Worm (Caenorhabditis elegans) whole organism, L1 larva: ENCODE results near the gene Y73B6BL.27.
A peak's percentile ranks its signal among the peaks of the same experiment; 100 is the strongest.

Experiments used
- Y116A8C.19 ChIP-seq: sonication (generic microtip); optimal IDR thresholded peaks from 2 replicates; lab custom pipeline; 2016; ENCODE audit warnings: missing compliant biosample characterization, missing genetic modification characterization, borderline replicate concordance
- ceh-82 ChIP-seq, 3 experiments: fragments of 150-350 bp in 1 of 3; sonication (generic microtip) in 2 of 3; optimal IDR thresholded peaks; 2 replicates each; lab custom pipeline; 2014 to 2017; ENCODE audit warnings: missing biosample characterization in 3 of 3, missing genetic modification characterization in 3 of 3
- ceh-88 ChIP-seq: fragments of 200-800 bp; sonication (Bioruptor generic); IDR thresholded peaks from 2 replicates; pipeline ENCODE4 v1.3.6; 2022; ENCODE audit warnings: missing genetic modification characterization, missing compliant biosample characterization
- ces-1 ChIP-seq: fragments of 150-350 bp; optimal IDR thresholded peaks from 2 replicates; lab custom pipeline; 2014; ENCODE audit warnings: missing biosample characterization, missing genetic modification reagents, missing genetic modification characterization
- efl-1 ChIP-seq, 4 experiments: fragments of 150-350 bp; optimal IDR thresholded peaks in 3 of 4; peaks in 1 of 4; 1 replicate in 1 of 4; 2 replicates in 3 of 4; lab custom pipeline; 2014; ENCODE audit warnings: missing biosample characterization in 2 of 4, missing genetic modification characterization in 2 of 4, missing genetic modification reagents in 2 of 4
- elt-2 ChIP-seq: sonication (generic microtip); optimal IDR thresholded peaks from 2 replicates; lab custom pipeline; 2016; ENCODE audit warnings: missing genetic modification characterization, mild to moderate bottlenecking, inconsistent platforms, missing compliant biosample characterization, missing genetic modification reagents
- elt-3 ChIP-seq, 6 experiments: fragments of 150-350 bp in 1 of 6; sonication (generic microtip); optimal IDR thresholded peaks; 2 replicates each; lab custom pipeline; 2017 to 2018; ENCODE audit warnings: missing biosample characterization in 6 of 6, missing genetic modification characterization in 6 of 6, inconsistent platforms in 1 of 6
- fkh-10 ChIP-seq: sonication (generic microtip); optimal IDR thresholded peaks from 2 replicates; lab custom pipeline; 2017; ENCODE audit warnings: missing biosample characterization, missing genetic modification reagents, missing genetic modification characterization
- fkh-4 ChIP-seq: sonication (generic microtip); optimal IDR thresholded peaks from 2 replicates; lab custom pipeline; 2016; ENCODE audit warnings: missing compliant biosample characterization, missing genetic modification characterization, borderline replicate concordance
- grh-1 ChIP-seq: fragments of 200-800 bp; sonication (Bioruptor generic); IDR thresholded peaks from 2 replicates; pipeline ENCODE4 v1.3.6; 2022; ENCODE audit warnings: missing genetic modification reagents, missing genetic modification characterization, missing compliant biosample characterization
- hlh-4 ChIP-seq: sonication (generic microtip); optimal IDR thresholded peaks from 2 replicates; lab custom pipeline; 2016; ENCODE audit warnings: mild to moderate bottlenecking, missing genetic modification characterization, missing compliant biosample characterization
- hpl-2 ChIP-seq: fragments of 150-350 bp; optimal IDR thresholded peaks from 2 replicates; lab custom pipeline; 2014; ENCODE audit warnings: missing biosample characterization, missing genetic modification reagents, missing genetic modification characterization
- irx-1 ChIP-seq: sonication (generic microtip); optimal IDR thresholded peaks from 2 replicates; lab custom pipeline; 2016; ENCODE audit warnings: missing genetic modification characterization, missing compliant biosample characterization
- lin-14 ChIP-seq: fragments of 200-800 bp; sonication (Bioruptor generic); optimal IDR thresholded peaks from 2 replicates; lab custom pipeline; 2018; ENCODE audit warnings: mild to moderate bottlenecking, missing genetic modification characterization, moderate library complexity, missing compliant biosample characterization
- lin-35 ChIP-seq, 2 experiments: fragments of 150-350 bp; optimal IDR thresholded peaks; 2 replicates each; lab custom pipeline; 2014; ENCODE audit warnings: missing biosample characterization in 2 of 2, missing genetic modification characterization in 2 of 2, missing genetic modification reagents in 2 of 2
- lin-39 ChIP-seq: fragments of 150-350 bp; optimal IDR thresholded peaks from 2 replicates; lab custom pipeline; 2014; ENCODE audit warnings: missing biosample characterization, missing genetic modification reagents, missing genetic modification characterization
- mef-2 ChIP-seq: fragments of 150-350 bp; optimal IDR thresholded peaks from 2 replicates; lab custom pipeline; 2014; ENCODE audit warnings: missing biosample characterization, missing genetic modification characterization
- mep-1 ChIP-seq: fragments of 150-350 bp; optimal IDR thresholded peaks from 2 replicates; lab custom pipeline; 2014; ENCODE audit warnings: missing biosample characterization, missing genetic modification characterization
- nhr-12 ChIP-seq: sonication (generic microtip); optimal IDR thresholded peaks from 2 replicates; lab custom pipeline; 2017; ENCODE audit warnings: missing biosample characterization, missing genetic modification characterization
- nhr-19 ChIP-seq: fragments of 200-800 bp; sonication (Bioruptor generic); conservative IDR thresholded peaks from 2 replicates; pipeline ENCODE4 v1.3.6; 2022; ENCODE audit warnings: missing genetic modification characterization, missing compliant biosample characterization
- nhr-20 ChIP-seq: sonication (generic microtip); optimal IDR thresholded peaks from 2 replicates; lab custom pipeline; 2016; ENCODE audit warnings: mild to moderate bottlenecking, missing genetic modification characterization, missing compliant biosample characterization
- nhr-237 ChIP-seq: fragments of 150-350 bp; optimal IDR thresholded peaks from 2 replicates; lab custom pipeline; 2014; ENCODE audit warnings: missing biosample characterization, missing genetic modification characterization
- nhr-71 ChIP-seq: sonication (generic microtip); optimal IDR thresholded peaks from 2 replicates; lab custom pipeline; 2016; ENCODE audit warnings: mild to moderate bottlenecking, missing genetic modification characterization, moderate library complexity, missing compliant biosample characterization
- nhr-76 ChIP-seq: sonication (generic microtip); optimal IDR thresholded peaks from 2 replicates; lab custom pipeline; 2017; ENCODE audit warnings: missing biosample characterization, missing genetic modification characterization
- nhr-90 ChIP-seq: sonication (generic microtip); optimal IDR thresholded peaks from 2 replicates; lab custom pipeline; 2016; ENCODE audit warnings: mild to moderate bottlenecking, missing genetic modification characterization, missing compliant biosample characterization; ENCODE audit not compliant: poor library complexity
- pax-3 ChIP-seq: fragments of 200-800 bp; sonication (Bioruptor generic); optimal IDR thresholded peaks from 2 replicates; lab custom pipeline; 2018; ENCODE audit warnings: mild to moderate bottlenecking, missing genetic modification characterization, moderate library complexity, missing compliant biosample characterization
- skn-1 ChIP-seq: fragments of 150-350 bp; optimal IDR thresholded peaks from 2 replicates; lab custom pipeline; 2014; ENCODE audit warnings: missing biosample characterization, missing genetic modification characterization
- snu-23 ChIP-seq: sonication (generic microtip); optimal IDR thresholded peaks from 2 replicates; lab custom pipeline; 2016; ENCODE audit warnings: missing genetic modification characterization, missing compliant biosample characterization
- tbx-2 ChIP-seq: sonication (generic microtip); optimal IDR thresholded peaks from 2 replicates; lab custom pipeline; 2016; ENCODE audit warnings: missing genetic modification characterization, missing compliant biosample characterization
- tlp-1 ChIP-seq: fragments of 150-350 bp; optimal IDR thresholded peaks from 2 replicates; lab custom pipeline; 2014; ENCODE audit warnings: missing biosample characterization, missing genetic modification characterization
- unc-130 ChIP-seq: fragments of 150-350 bp; optimal IDR thresholded peaks from 2 replicates; lab custom pipeline; 2017; ENCODE audit warnings: missing biosample characterization, missing genetic modification characterization, inconsistent platforms
- unc-62 ChIP-seq: fragments of 150-350 bp; optimal IDR thresholded peaks from 2 replicates; lab custom pipeline; 2014; ENCODE audit warnings: missing biosample characterization, missing genetic modification reagents, missing genetic modification characterization
- unc-98 ChIP-seq: fragments of 200-800 bp; sonication (Bioruptor generic); IDR thresholded peaks from 2 replicates; pipeline ENCODE4 v1.3.6; 2022; ENCODE audit warnings: missing genetic modification characterization, missing compliant biosample characterization
- vab-15 ChIP-seq: sonication (generic microtip); optimal IDR thresholded peaks from 2 replicates; lab custom pipeline; 2017; ENCODE audit warnings: missing genotype, mild to moderate bottlenecking, missing genetic modification characterization, missing compliant biosample characterization
- xbp-1 ChIP-seq: sonication (generic microtip); optimal IDR thresholded peaks from 2 replicates; lab custom pipeline; 2016; ENCODE audit warnings: missing genetic modification characterization, missing compliant biosample characterization
- zip-4 ChIP-seq: fragments of 200-800 bp; sonication (Bioruptor generic); optimal IDR thresholded peaks from 2 replicates; lab custom pipeline; 2018; ENCODE audit warnings: mild to moderate bottlenecking, missing genetic modification characterization, moderate library complexity, missing compliant biosample characterization
- ztf-11 ChIP-seq, 2 experiments: sonication (generic microtip); optimal IDR thresholded peaks; 2 replicates each; lab custom pipeline; 2016 to 2017; ENCODE audit warnings: missing genetic modification characterization in 2 of 2, missing biosample characterization in 1 of 2, missing compliant biosample characterization in 1 of 2

The Y73B6BL.27 gene

ce11 chrIV:6442016-6442618 lies 30.9 kb downstream of the Y73B6BL.27 start (continued):
- TF ChIP-seq nhr-90, result no peak
- TF ChIP-seq nhr-20, result peak; percentile 63
- TF ChIP-seq pax-3 (tag; lab: Kevin White, UChicago), result no peak
- TF ChIP-seq nhr-76 (tag; lab: Kevin White, UChicago), result no peak
- TF ChIP-seq irx-1, result peak; percentile 7
- peak; percentile 53 for TF ChIP-seq lin-14 (GFP tag; lab: Kevin White, UChicago)
- TF ChIP-seq mep-1 (tag; lab: Kevin White, UChicago), result peak; percentile 3
- peak; percentile 41 to 45 for TF ChIP-seq efl-1 (optimal IDR thresholded peaks at IDR 0.05; lab: Kevin White, UChicago)
- TF ChIP-seq efl-1 (GFP tag; optimal IDR thresholded peaks at IDR 0.05 in 1 of 2; lab: Kevin White, UChicago), result peak; percentile 2 to 8
- no peak for TF ChIP-seq unc-130 (tag; lab: Kevin White, UChicago)
- TF ChIP-seq nhr-71 (tag; lab: Kevin White, UChicago), result peak; percentile 40
- TF ChIP-seq snu-23 (GFP tag; lab: Kevin White, UChicago), result peak; percentile 13
- TF ChIP-seq unc-62 (GFP tag; lab: Kevin White, UChicago), result no peak
- TF ChIP-seq vab-15, result no peak

- TF ChIP-seq unc-130 (tag; lab: Kevin White, UChicago) (no peak), ztf-11 (tag; optimal IDR thresholded peaks at IDR 0.05; lab: Kevin White, UChicago) (no peak), ceh-82 (tag; optimal IDR thresholded peaks at IDR 0.05; lab: Kevin White, UChicago) (no peak), efl-1 (optimal IDR thresholded peaks at IDR 0.05; lab: Kevin White, UChicago) (no peak), efl-1 (GFP tag; optimal IDR thresholded peaks at IDR 0.05 in 1 of 2; lab: Kevin White, UChicago) (no peak), nhr-237 (tag; lab: Kevin White, UChicago) (no peak), nhr-19 (GFP tag; lab: Robert Waterston, UW) (no peak), ces-1 (GFP tag; lab: Kevin White, UChicago) (no peak), mef-2 (tag; lab: Kevin White, UChicago) (no peak), Y116A8C.19 (tag; lab: Kevin White, UChicago) (no peak), xbp-1 (no peak), skn-1 (tag; lab: Kevin White, UChicago) (no peak), hpl-2 (no peak), grh-1 (no peak), lin-35 (GFP tag; optimal IDR thresholded peaks at IDR 0.05; lab: Kevin White, UChicago) (no peak), nhr-12 (no peak), unc-98 (GFP tag; lab: Robert Waterston, UW) (no peak), lin-39 (no peak), ceh-88 (no peak), lin-14 (GFP tag; lab: Kevin White, UChicago) (no peak)
These were observed 31.4 kb downstream of the Y73B6BL.27 start, which contains the start of gene Y73B6BL.31 for ce11 chrIV:6441601-6442000. Y73B6BL.31 (plus strand) TSS chrIV:6441901.

- TF ChIP-seq nhr-76 (tag; lab: Kevin White, UChicago) (no peak), nhr-12 (no peak), fkh-10 (GFP tag; lab: Kevin White, UChicago) (no peak), pax-3 (tag; lab: Kevin White, UChicago) (no peak), nhr-90 (no peak), mep-1 (tag; lab: Kevin White, UChicago) (no peak), fkh-4 (tag; lab: Kevin White, UChicago) (no peak), lin-35 (GFP tag; optimal IDR thresholded peaks at IDR 0.05; lab: Kevin White, UChicago) (no peak), ceh-82 (tag; optimal IDR thresholded peaks at IDR 0.05; lab: Kevin White, UChicago) (no peak)
These were observed 35.0 kb downstream of the Y73B6BL.27 start, which contains the start of gene dlc-5 for ce11 chrIV:6438051-6438450. dlc-5 (plus strand) TSS chrIV:6438204.

- no peak for TF ChIP-seq nhr-76 (tag; lab: Kevin White, UChicago)
- no peak for TF ChIP-seq elt-3 (tag; optimal IDR thresholded peaks at IDR 0.05; lab: Kevin White, UChicago)
- TF ChIP-seq zip-4 (GFP tag; lab: Kevin White, UChicago), result no peak
- TF ChIP-seq tlp-1 (tag; lab: Kevin White, UChicago), result no peak
- no peak for TF ChIP-seq efl-1 (optimal IDR thresholded peaks at IDR 0.05; lab: Kevin White, UChicago)
- peak in 1 of 2 experiments; percentile 63 for TF ChIP-seq efl-1 (GFP tag; optimal IDR thresholded peaks at IDR 0.05 in 1 of 2; lab: Kevin White, UChicago)
- TF ChIP-seq tbx-2 (tag; lab: Kevin White, UChicago), result no peak
- peak; percentile 36 for TF ChIP-seq elt-2 (tag; lab: Kevin White, UChicago)
- no peak for TF ChIP-seq hlh-4 (tag; lab: Kevin White, UChicago)
- no peak for TF ChIP-seq hpl-2
- peak in 1 of 2 experiments; percentile 18 for TF ChIP-seq lin-35 (GFP tag; optimal IDR thresholded peaks at IDR 0.05; lab: Kevin White, UChicago)
These were observed 39.6 kb downstream of the Y73B6BL.27 start for ce11 chrIV:6433424-6433823.
